Fruit fly (Drosophila melanogaster): ENCODE data around the gene CHES-1-like.

DNA sequence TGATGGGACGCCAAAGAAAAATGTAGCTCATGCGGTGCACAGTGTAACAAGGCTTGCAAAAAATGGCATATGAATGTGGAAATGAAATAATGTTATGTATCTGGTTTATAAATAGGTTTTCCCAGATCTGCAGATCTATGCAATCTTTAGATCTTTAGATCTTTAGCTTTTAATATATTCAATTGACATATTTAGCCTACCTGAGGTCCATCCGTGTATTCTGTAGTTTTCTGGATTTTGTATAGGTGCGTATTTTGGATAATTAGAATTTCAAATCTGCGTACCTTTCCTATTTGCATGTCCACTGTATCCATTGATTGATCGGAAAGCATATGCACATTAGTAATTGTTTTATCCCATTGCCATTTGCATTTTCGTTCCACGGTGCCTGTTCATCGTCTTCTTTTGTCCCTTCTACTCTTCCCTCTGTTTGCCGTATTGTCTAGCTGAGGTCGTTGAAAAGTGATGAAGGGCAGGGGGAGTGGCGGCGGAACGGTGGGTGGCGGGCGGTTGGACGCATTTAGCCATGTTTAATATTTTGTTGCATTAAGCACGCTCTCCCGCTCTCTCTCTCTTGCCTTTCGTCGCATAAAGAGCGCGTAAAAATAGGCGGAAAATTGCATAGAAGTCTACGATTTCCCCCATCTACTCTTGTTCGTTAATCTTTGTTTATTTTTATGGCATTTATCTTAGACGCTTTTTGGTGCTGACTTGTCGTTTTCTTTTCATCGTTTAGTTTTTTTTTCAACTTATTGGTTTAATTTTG, at the start of gene CHES-1-like:
- TF ChIP-seq bab1 (GFP tag; optimal IDR thresholded peaks at IDR 0.05) (peak; percentile 91), CG1620 (GFP tag; optimal IDR thresholded peaks at IDR 0.05) (peak; percentile 84), toe (GFP tag; optimal IDR thresholded peaks at IDR 0.05) (peak; percentile 72), CG12768 (GFP tag; optimal IDR thresholded peaks at IDR 0.05) (peak; percentile 63), tj (GFP tag; optimal IDR thresholded peaks at IDR 0.05) (peak; percentile 89), ovo (GFP tag; optimal IDR thresholded peaks at IDR 0.05) (peak; percentile 61)

Data from whole organism, adult.